Worm (Caenorhabditis elegans) whole organism, L2 larva: Measurements from ENCODE around the gene aat-7.

Experiments
- C34F6.9 ChIP-seq: fragments of 150-350 bp; optimal IDR thresholded peaks from 2 replicates; lab custom pipeline; 2014; ENCODE audit warnings: missing biosample characterization, missing genetic modification characterization
- F13H6.1 ChIP-seq: sonication (generic microtip); optimal IDR thresholded peaks from 2 replicates; lab custom pipeline; 2016; ENCODE audit warnings: missing genetic modification characterization, missing compliant biosample characterization
- R02D3.7 ChIP-seq: fragments of 150-350 bp; optimal IDR thresholded peaks from 2 replicates; lab custom pipeline; 2014; ENCODE audit warnings: missing biosample characterization, missing genetic modification characterization
- Y55F3AM.14 ChIP-seq: fragments of 200-800 bp; sonication (Bioruptor generic); optimal IDR thresholded peaks from 2 replicates; lab custom pipeline; 2018; ENCODE audit warnings: mild to moderate bottlenecking, missing genetic modification characterization, missing compliant biosample characterization
- ZK546.5 ChIP-seq: sonication (generic microtip); optimal IDR thresholded peaks from 2 replicates; lab custom pipeline; 2017; ENCODE audit warnings: missing biosample characterization, missing genetic modification characterization
- alr-1 ChIP-seq: fragments of 150-350 bp; optimal IDR thresholded peaks from 2 replicates; lab custom pipeline; 2014; ENCODE audit warnings: missing biosample characterization, missing genetic modification characterization
- blmp-1 ChIP-seq: sonication (generic microtip); optimal IDR thresholded peaks from 2 replicates; lab custom pipeline; 2017; ENCODE audit warnings: missing genetic modification characterization, mild to moderate bottlenecking, missing compliant biosample characterization, antibody characterized with exemption, moderate library complexity; ENCODE audit not compliant: insufficient read depth
- ceh-82 ChIP-seq: fragments of 150-350 bp; optimal IDR thresholded peaks from 2 replicates; lab custom pipeline; 2014; ENCODE audit warnings: missing biosample characterization, missing genetic modification characterization
- crh-2 ChIP-seq: sonication (generic microtip); optimal IDR thresholded peaks from 2 replicates; lab custom pipeline; 2017; ENCODE audit warnings: missing biosample characterization, missing genetic modification characterization
- dmd-4 ChIP-seq: sonication (generic microtip); optimal IDR thresholded peaks from 2 replicates; lab custom pipeline; 2017; ENCODE audit warnings: missing biosample characterization, missing genetic modification characterization
- egl-27 ChIP-seq: sonication (generic microtip); optimal IDR thresholded peaks from 3 replicates; lab custom pipeline; 2017; ENCODE audit warnings: missing biosample characterization, missing genetic modification reagents, missing genetic modification characterization
- elt-1 ChIP-seq: fragments of 150-350 bp; optimal IDR thresholded peaks from 2 replicates; lab custom pipeline; 2014; ENCODE audit warnings: missing biosample characterization, missing genetic modification characterization
- elt-3 ChIP-seq: sonication (generic microtip); optimal IDR thresholded peaks from 2 replicates; lab custom pipeline; 2017; ENCODE audit warnings: missing biosample characterization, missing genetic modification characterization
- fos-1 ChIP-seq: fragments of 150-350 bp; optimal IDR thresholded peaks from 2 replicates; lab custom pipeline; 2014; ENCODE audit warnings: missing biosample characterization, missing genetic modification characterization
- gmeb-1 ChIP-seq: fragments of 150-350 bp; optimal IDR thresholded peaks from 2 replicates; lab custom pipeline; 2014; ENCODE audit warnings: missing biosample characterization, missing genetic modification characterization
- lin-39 ChIP-seq: fragments of 150-350 bp; optimal IDR thresholded peaks from 2 replicates; lab custom pipeline; 2014; ENCODE audit warnings: missing biosample characterization, missing genetic modification reagents, missing genetic modification characterization
- lsy-2 ChIP-seq, 2 experiments: fragments of 150-350 bp in 1 of 2; sonication (generic microtip) in 1 of 2; optimal IDR thresholded peaks; 2 replicates each; lab custom pipeline; 2014 to 2017; ENCODE audit warnings: missing biosample characterization in 2 of 2, missing genetic modification characterization in 2 of 2
- mab-5 ChIP-seq: fragments of 150-350 bp; optimal IDR thresholded peaks from 2 replicates; lab custom pipeline; 2014; ENCODE audit warnings: missing biosample characterization, missing genetic modification characterization
- mbf-1 ChIP-seq: sonication (generic microtip); optimal IDR thresholded peaks from 2 replicates; lab custom pipeline; 2017; ENCODE audit warnings: missing biosample characterization, missing genetic modification characterization
- nhr-10 ChIP-seq: sonication (generic microtip); optimal IDR thresholded peaks from 2 replicates; lab custom pipeline; 2017; ENCODE audit warnings: missing biosample characterization, missing genetic modification characterization
- nhr-129 ChIP-seq: fragments of 150-350 bp; optimal IDR thresholded peaks from 2 replicates; lab custom pipeline; 2014; ENCODE audit warnings: missing biosample characterization, missing genetic modification characterization
- nhr-23 ChIP-seq: fragments of 150-350 bp; optimal IDR thresholded peaks from 2 replicates; lab custom pipeline; 2014; ENCODE audit warnings: missing biosample characterization, missing genetic modification reagents, missing genetic modification characterization
- nhr-237 ChIP-seq: fragments of 150-350 bp; optimal IDR thresholded peaks from 2 replicates; lab custom pipeline; 2014; ENCODE audit warnings: missing biosample characterization, missing genetic modification characterization
- nhr-25 ChIP-seq: fragments of 150-350 bp; sonication (generic microtip); optimal IDR thresholded peaks from 3 replicates; lab custom pipeline; 2014; ENCODE audit warnings: missing biosample characterization, missing genetic modification characterization
- nhr-6 ChIP-seq: fragments of 150-350 bp; optimal IDR thresholded peaks from 2 replicates; lab custom pipeline; 2014; ENCODE audit warnings: missing biosample characterization, missing genetic modification characterization
- nhr-77 ChIP-seq: fragments of 150-350 bp; optimal IDR thresholded peaks from 2 replicates; lab custom pipeline; 2014; ENCODE audit warnings: missing biosample characterization, missing genetic modification characterization
- skn-1 ChIP-seq: sonication (generic microtip); optimal IDR thresholded peaks from 2 replicates; lab custom pipeline; 2017; ENCODE audit warnings: missing biosample characterization, missing genetic modification characterization
- sma-3 ChIP-seq: sonication (generic microtip); optimal IDR thresholded peaks from 2 replicates; lab custom pipeline; 2016; ENCODE audit warnings: missing genetic modification reagents, missing genetic modification characterization, missing compliant biosample characterization
- sma-9 ChIP-seq, 2 experiments: fragments of 150-350 bp in 1 of 2; sonication (generic microtip) in 1 of 2; optimal IDR thresholded peaks; 2 replicates each; lab custom pipeline; 2014 to 2016; ENCODE audit warnings: missing genetic modification characterization in 2 of 2, mild to moderate bottlenecking in 1 of 2, missing biosample characterization in 1 of 2, missing compliant biosample characterization in 1 of 2, missing genetic modification reagents in 1 of 2, moderate library complexity in 1 of 2
- unc-39 ChIP-seq: fragments of 150-350 bp; optimal IDR thresholded peaks from 2 replicates; lab custom pipeline; 2014; ENCODE audit warnings: missing biosample characterization, missing genetic modification characterization
- unc-55 ChIP-seq: fragments of 150-350 bp; sonication (generic microtip); optimal IDR thresholded peaks from 3 replicates; lab custom pipeline; 2014; ENCODE audit warnings: missing biosample characterization, missing genetic modification reagents, missing genetic modification characterization
- ztf-1 ChIP-seq: fragments of 200-800 bp; sonication (Bioruptor generic); conservative IDR thresholded peaks from 2 replicates; pipeline ENCODE4 v1.3.6; 2022; ENCODE audit warnings: missing genetic modification characterization, missing compliant biosample characterization
- ztf-11 ChIP-seq: sonication (generic microtip); optimal IDR thresholded peaks from 2 replicates; lab custom pipeline; 2017; ENCODE audit warnings: missing biosample characterization, missing genetic modification characterization
- ztf-4 ChIP-seq: fragments of 150-350 bp; optimal IDR thresholded peaks from 2 replicates; lab custom pipeline; 2014; ENCODE audit warnings: missing biosample characterization, missing genetic modification characterization

aat-7 gene

ce11 chrII:1423660-1424059 is 37.0 kb downstream of the aat-7 start, which contains the start of gene Y51H7C.10:
TSS of gene Y51H7C.10 (minus strand) at chrII:1423760.
- TF ChIP-seq ztf-1 (GFP tag; lab: Robert Waterston, UW) (no peak), F13H6.1 (tag; lab: Kevin White, UChicago) (no peak), blmp-1 (tag; lab: Kevin White, UChicago) (no peak), elt-1 (tag; lab: Kevin White, UChicago) (no peak), sma-3 (no peak), ztf-11 (tag; lab: Kevin White, UChicago) (no peak), nhr-23 (tag; lab: Kevin White, UChicago) (no peak), ceh-82 (no peak), nhr-25 (tag; lab: Kevin White, UChicago) (no peak), C34F6.9 (tag; lab: Kevin White, UChicago) (no peak), skn-1 (tag; lab: Kevin White, UChicago) (no peak), nhr-237 (tag; lab: Kevin White, UChicago) (no peak), nhr-10 (no peak), unc-55 (no peak), ztf-4 (tag; lab: Kevin White, UChicago) (no peak), unc-39 (tag; lab: Kevin White, UChicago) (no peak), egl-27 (no peak), Y55F3AM.14 (GFP tag; lab: Kevin White, UChicago) (no peak)

DNA sequence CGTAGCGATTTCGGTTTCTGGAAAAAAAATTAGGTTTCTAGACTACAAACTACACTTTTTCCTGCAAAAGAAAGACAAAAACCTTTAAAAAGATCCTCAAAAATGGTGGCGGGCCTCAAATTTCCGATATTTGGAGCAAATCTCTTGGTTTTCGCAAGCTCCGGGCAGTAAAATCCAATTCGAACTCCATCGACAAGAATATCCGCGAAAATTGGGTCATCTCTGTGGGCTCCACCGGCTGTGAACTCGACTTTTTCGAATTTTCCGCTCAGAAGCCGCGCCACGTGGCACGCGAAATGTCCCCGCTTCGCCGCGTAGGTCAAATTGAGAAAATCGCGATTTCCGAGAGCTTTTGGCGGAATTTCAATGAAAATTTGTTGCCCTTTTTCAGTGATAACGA is 50.0 kb downstream of the aat-7 start:
- TF ChIP-seq nhr-77 (tag; lab: Kevin White, UChicago) (no peak), sma-9 (GFP tag; optimal IDR thresholded peaks at IDR 0.05; lab: Kevin White, UChicago) (no peak), sma-9 (tag; optimal IDR thresholded peaks at IDR 0.05; lab: Kevin White, UChicago) (no peak), mab-5 (tag; lab: Kevin White, UChicago) (no peak), nhr-25 (tag; lab: Kevin White, UChicago) (no peak), R02D3.7 (tag; lab: Kevin White, UChicago) (no peak), C34F6.9 (tag; lab: Kevin White, UChicago) (no peak), lsy-2 (tag; optimal IDR thresholded peaks at IDR 0.05; lab: Kevin White, UChicago) (no peak), alr-1 (tag; lab: Kevin White, UChicago) (no peak), elt-3 (tag; lab: Kevin White, UChicago) (no peak)
- TF ChIP-seq, all 48 proteins: peak for 0

- TF ChIP-seq crh-2 (tag; lab: Kevin White, UChicago) (peak; percentile 25), nhr-237 (tag; lab: Kevin White, UChicago) (no peak), lsy-2 (tag; optimal IDR thresholded peaks at IDR 0.05; lab: Kevin White, UChicago) (peak; percentile 31 to 69), R02D3.7 (tag; lab: Kevin White, UChicago) (peak; percentile 88), dmd-4 (tag; lab: Kevin White, UChicago) (no peak), gmeb-1 (tag; lab: Kevin White, UChicago) (peak; percentile 92), elt-1 (tag; lab: Kevin White, UChicago) (no peak), nhr-129 (tag; lab: Kevin White, UChicago) (peak; percentile 30), C34F6.9 (tag; lab: Kevin White, UChicago) (peak; percentile 29), blmp-1 (tag; lab: Kevin White, UChicago) (no peak), nhr-10 (no peak), unc-55 (peak; percentile 50), mbf-1 (tag; lab: Kevin White, UChicago) (no peak), lin-39 (no peak), egl-27 (no peak)
Observed at ce11 chrII:1437449-1438335, 51.0 kb downstream of the aat-7 start, which contains the start of gene nol-6. TSS of gene nol-6 (minus strand) at chrII:1437499.

ce11 chrII:1438336-1438589 is 51.6 kb downstream of the aat-7 start, which contains the start of gene Y51H7C.3:
TSS of gene Y51H7C.3 (plus strand) at chrII:1438490.
- TF ChIP-seq lsy-2 (tag; optimal IDR thresholded peaks at IDR 0.05; lab: Kevin White, UChicago) (no peak), R02D3.7 (tag; lab: Kevin White, UChicago) (no peak), sma-3 (no peak), dmd-4 (tag; lab: Kevin White, UChicago) (no peak), egl-27 (no peak), skn-1 (tag; lab: Kevin White, UChicago) (no peak), nhr-129 (tag; lab: Kevin White, UChicago) (no peak), sma-9 (GFP tag; optimal IDR thresholded peaks at IDR 0.05; lab: Kevin White, UChicago) (no peak), sma-9 (tag; optimal IDR thresholded peaks at IDR 0.05; lab: Kevin White, UChicago) (no peak), blmp-1 (tag; lab: Kevin White, UChicago) (no peak), ztf-11 (tag; lab: Kevin White, UChicago) (no peak), nhr-6 (tag; lab: Kevin White, UChicago) (no peak), mab-5 (tag; lab: Kevin White, UChicago) (no peak), Y55F3AM.14 (GFP tag; lab: Kevin White, UChicago) (no peak), nhr-10 (no peak), fos-1 (no peak), nhr-237 (tag; lab: Kevin White, UChicago) (no peak), ZK546.5 (tag; lab: Kevin White, UChicago) (no peak)
